Fruit fly (Drosophila melanogaster) whole organism, prepupa: ENCODE measurements around the gene CG33287.

ENCODE experiments used
- Blimp-1 ChIP-seq: fragments of 200-800 bp; sonication (Bioruptor generic); optimal IDR thresholded peaks from 3 replicates; lab custom pipeline; 2017; ENCODE audit warnings: missing biosample characterization, missing genetic modification characterization, mild to moderate bottlenecking, moderate library complexity, missing genetic modification reagents
- CG10631 ChIP-seq: fragments of 200-800 bp; sonication (Bioruptor generic); optimal IDR thresholded peaks from 2 replicates; lab custom pipeline; 2016; ENCODE audit warnings: missing biosample characterization, missing genetic modification characterization
- CG11294 ChIP-seq: fragments of 200-800 bp; sonication (Bioruptor generic); IDR thresholded peaks from 2 replicates; pipeline ENCODE4 v1.3.6; 2022; ENCODE audit warnings: missing biosample characterization, missing genetic modification characterization
- CG11902 ChIP-seq: fragments of 200-800 bp; sonication (Bioruptor generic); optimal IDR thresholded peaks from 3 replicates; lab custom pipeline; 2016; ENCODE audit warnings: missing biosample characterization, missing genetic modification characterization
- CG15336 ChIP-seq: fragments of 200-800 bp; sonication (Bioruptor generic); IDR thresholded peaks from 2 replicates; pipeline ENCODE4 v1.3.6; 2022; ENCODE audit warnings: missing biosample characterization, missing genetic modification characterization
- CG1621 ChIP-seq: fragments of 200-800 bp; sonication (Bioruptor generic); optimal IDR thresholded peaks from 3 replicates; lab custom pipeline; 2018; ENCODE audit warnings: missing biosample characterization, mild to moderate bottlenecking, missing genetic modification characterization
- CG16779 ChIP-seq: fragments of 200-800 bp; sonication (Bioruptor generic); optimal IDR thresholded peaks from 3 replicates; lab custom pipeline; 2017; ENCODE audit warnings: missing biosample characterization, mild to moderate bottlenecking, missing genetic modification characterization
- CG3032 ChIP-seq: fragments of 200-800 bp; optimal IDR thresholded peaks from 2 replicates; lab custom pipeline; 2019; ENCODE audit warnings: missing biosample characterization, mild to moderate bottlenecking, missing genetic modification characterization, moderate library complexity
- CG31627 ChIP-seq: fragments of 200-800 bp; sonication (Bioruptor generic); optimal IDR thresholded peaks from 3 replicates; lab custom pipeline; 2016; ENCODE audit warnings: missing biosample characterization, missing genetic modification characterization
- CG32006 ChIP-seq: fragments of 200-800 bp; sonication (Bioruptor generic); optimal IDR thresholded peaks from 3 replicates; lab custom pipeline; 2017; ENCODE audit warnings: missing biosample characterization, mild to moderate bottlenecking, missing genetic modification characterization
- CG4318 ChIP-seq: fragments of 200-800 bp; sonication (Bioruptor generic); optimal IDR thresholded peaks from 3 replicates; lab custom pipeline; 2017; ENCODE audit warnings: missing biosample characterization, mild to moderate bottlenecking, missing genetic modification characterization
- CG6163 ChIP-seq: fragments of 200-800 bp; sonication (Bioruptor generic); IDR thresholded peaks from 3 replicates; pipeline ENCODE4 v1.3.6; 2022; ENCODE audit warnings: missing biosample characterization, missing genetic modification characterization
- CG6276 ChIP-seq: fragments of 200-800 bp; sonication (Bioruptor generic); optimal IDR thresholded peaks from 2 replicates; lab custom pipeline; 2017; ENCODE audit warnings: missing biosample characterization, mild to moderate bottlenecking, missing genetic modification characterization
- CG6854 ChIP-seq: fragments of 200-800 bp; sonication (Bioruptor generic); optimal IDR thresholded peaks from 2 replicates; lab custom pipeline; 2017; ENCODE audit warnings: missing biosample characterization, mild to moderate bottlenecking, missing genetic modification characterization
- CG7368 ChIP-seq: fragments of 200-800 bp; sonication (Bioruptor generic); optimal IDR thresholded peaks from 3 replicates; lab custom pipeline; 2016; ENCODE audit warnings: missing biosample characterization, missing genetic modification characterization
- CG8119 ChIP-seq: fragments of 200-800 bp; sonication (Bioruptor generic); IDR thresholded peaks from 3 replicates; pipeline ENCODE4 v1.3.6; 2022; ENCODE audit warnings: missing biosample characterization, missing genetic modification characterization
- CG8319 ChIP-seq: fragments of 200-800 bp; sonication (Bioruptor generic); optimal IDR thresholded peaks from 3 replicates; lab custom pipeline; 2016; ENCODE audit warnings: missing biosample characterization, missing genetic modification characterization
- CG8632 ChIP-seq: fragments of 200-800 bp; sonication (Bioruptor generic); optimal IDR thresholded peaks from 3 replicates; lab custom pipeline; 2016; ENCODE audit warnings: missing biosample characterization, missing genetic modification characterization
- CG9139 ChIP-seq: fragments of 200-800 bp; sonication (Bioruptor generic); optimal IDR thresholded peaks from 3 replicates; lab custom pipeline; 2017; ENCODE audit warnings: missing biosample characterization, mild to moderate bottlenecking, missing genetic modification characterization
- Eip75B ChIP-seq: fragments of 200-800 bp; sonication (Bioruptor generic); optimal IDR thresholded peaks from 3 replicates; lab custom pipeline; 2016; ENCODE audit warnings: missing biosample characterization, missing genetic modification characterization
- Eip78C ChIP-seq: fragments of 200-800 bp; sonication (Bioruptor generic); peaks from one replicate; lab custom pipeline; 2016; ENCODE audit warnings: missing biosample characterization, missing genetic modification characterization
- Eip93F ChIP-seq: fragments of 200-800 bp; sonication (Bioruptor generic); optimal IDR thresholded peaks from 2 replicates; lab custom pipeline; 2016; ENCODE audit warnings: missing biosample characterization, mild to moderate bottlenecking, missing genetic modification characterization
- Ets21C ChIP-seq: fragments of 200-800 bp; sonication (Bioruptor generic); optimal IDR thresholded peaks from 3 replicates; lab custom pipeline; 2016; ENCODE audit warnings: missing biosample characterization, missing genetic modification characterization
- Ets96B ChIP-seq: fragments of 200-800 bp; optimal IDR thresholded peaks from 2 replicates; lab custom pipeline; 2019; ENCODE audit warnings: missing biosample characterization, mild to moderate bottlenecking, missing genetic modification characterization, moderate library complexity
- Hr38 ChIP-seq: sonication (Bioruptor generic); optimal IDR thresholded peaks from 2 replicates; lab custom pipeline; 2016; ENCODE audit warnings: missing biosample characterization, missing genetic modification characterization
- Hr39 ChIP-seq: fragments of 200-800 bp; sonication (Bioruptor generic); optimal IDR thresholded peaks from 2 replicates; lab custom pipeline; 2016; ENCODE audit warnings: missing biosample characterization, missing genetic modification characterization
- Hr4 ChIP-seq: fragments of 200-800 bp; sonication (Bioruptor generic); optimal IDR thresholded peaks from 3 replicates; lab custom pipeline; 2016; ENCODE audit warnings: missing biosample characterization, missing genetic modification characterization
- Lpt ChIP-seq: fragments of 200-800 bp; sonication (Bioruptor generic); optimal IDR thresholded peaks from 3 replicates; lab custom pipeline; 2016; ENCODE audit warnings: missing biosample characterization, missing genetic modification characterization
- Met ChIP-seq: fragments of 200-800 bp; sonication (Bioruptor generic); optimal IDR thresholded peaks from 3 replicates; lab custom pipeline; 2016; ENCODE audit warnings: missing biosample characterization, missing genetic modification characterization
- Smox ChIP-seq: fragments of 200-800 bp; sonication (Bioruptor generic); optimal IDR thresholded peaks from 3 replicates; lab custom pipeline; 2016; ENCODE audit warnings: missing biosample characterization, missing genetic modification characterization
- Sox15 ChIP-seq: fragments of 200-800 bp; sonication (Bioruptor generic); optimal IDR thresholded peaks from 3 replicates; lab custom pipeline; 2016; ENCODE audit warnings: missing biosample characterization, missing genetic modification characterization
- achi ChIP-seq: fragments of 200-800 bp; sonication (Bioruptor generic); optimal IDR thresholded peaks from 3 replicates; lab custom pipeline; 2016; ENCODE audit warnings: missing biosample characterization, missing genetic modification characterization
- acj6 ChIP-seq: fragments of 200-800 bp; sonication (Bioruptor generic); optimal IDR thresholded peaks from 3 replicates; lab custom pipeline; 2016; ENCODE audit warnings: missing biosample characterization, missing genetic modification characterization
- cyc ChIP-seq: fragments of 200-800 bp; sonication (Bioruptor generic); optimal IDR thresholded peaks from 3 replicates; lab custom pipeline; 2016; ENCODE audit warnings: missing biosample characterization, missing genetic modification characterization
- dac ChIP-seq: fragments of 200-800 bp; sonication (Bioruptor generic); optimal IDR thresholded peaks from 2 replicates; lab custom pipeline; 2017; ENCODE audit warnings: missing biosample characterization, mild to moderate bottlenecking, missing genetic modification characterization
- dsx ChIP-seq: fragments of 200-800 bp; optimal IDR thresholded peaks from 3 replicates; lab custom pipeline; 2019; ENCODE audit warnings: missing biosample characterization, mild to moderate bottlenecking, missing genetic modification characterization, moderate library complexity; ENCODE audit not compliant: poor library complexity, severe bottlenecking
- esn ChIP-seq: fragments of 200-800 bp; sonication (Bioruptor generic); optimal IDR thresholded peaks from 2 replicates; lab custom pipeline; 2016; ENCODE audit warnings: missing biosample characterization, mild to moderate bottlenecking, missing genetic modification characterization, moderate library complexity
- fd59A ChIP-seq: fragments of 200-800 bp; sonication (Bioruptor generic); optimal IDR thresholded peaks from 2 replicates; lab custom pipeline; 2017; ENCODE audit warnings: missing biosample characterization, mild to moderate bottlenecking, missing genetic modification characterization, missing genetic modification reagents
- fd85E ChIP-seq: fragments of 200-800 bp; sonication (Bioruptor generic); optimal IDR thresholded peaks from 3 replicates; lab custom pipeline; 2016; ENCODE audit warnings: missing biosample characterization, missing genetic modification characterization
- fkh ChIP-seq: fragments of 200-800 bp; sonication (Bioruptor generic); optimal IDR thresholded peaks from 3 replicates; lab custom pipeline; 2017; ENCODE audit warnings: missing biosample characterization, mild to moderate bottlenecking, missing genetic modification characterization, moderate library complexity
- lz ChIP-seq: fragments of 200-800 bp; sonication (Bioruptor generic); optimal IDR thresholded peaks from 3 replicates; lab custom pipeline; 2016; ENCODE audit warnings: missing biosample characterization, missing genetic modification characterization
- net ChIP-seq: fragments of 200-800 bp; sonication (Bioruptor generic); optimal IDR thresholded peaks from 3 replicates; lab custom pipeline; 2016; ENCODE audit warnings: missing biosample characterization, missing genetic modification characterization
- pdm3 ChIP-seq: fragments of 200-800 bp; sonication (Bioruptor generic); optimal IDR thresholded peaks from 3 replicates; lab custom pipeline; 2016; ENCODE audit warnings: missing biosample characterization, missing genetic modification characterization
- spab ChIP-seq: fragments of 200-800 bp; sonication (Bioruptor generic); optimal IDR thresholded peaks from 2 replicates; lab custom pipeline; 2017; ENCODE audit warnings: missing biosample characterization, mild to moderate bottlenecking, missing genetic modification characterization, missing genetic modification reagents
- ss ChIP-seq, 2 experiments: fragments of 200-800 bp; sonication (Bioruptor generic); optimal IDR thresholded peaks; 2 replicates in 1 of 2; 3 replicates in 1 of 2; lab custom pipeline; 2017 to 2018; ENCODE audit warnings: mild to moderate bottlenecking in 2 of 2, missing biosample characterization in 2 of 2, missing genetic modification characterization in 2 of 2, moderate library complexity in 1 of 2
- svp ChIP-seq: fragments of 200-800 bp; sonication (Bioruptor generic); peaks from one replicate; lab custom pipeline; 2016; ENCODE audit warnings: missing biosample characterization, missing genetic modification characterization
- topi ChIP-seq: fragments of 200-800 bp; sonication (Bioruptor generic); optimal IDR thresholded peaks from 3 replicates; lab custom pipeline; 2016; ENCODE audit warnings: missing biosample characterization, missing genetic modification characterization

The CG33287 gene

DNA sequence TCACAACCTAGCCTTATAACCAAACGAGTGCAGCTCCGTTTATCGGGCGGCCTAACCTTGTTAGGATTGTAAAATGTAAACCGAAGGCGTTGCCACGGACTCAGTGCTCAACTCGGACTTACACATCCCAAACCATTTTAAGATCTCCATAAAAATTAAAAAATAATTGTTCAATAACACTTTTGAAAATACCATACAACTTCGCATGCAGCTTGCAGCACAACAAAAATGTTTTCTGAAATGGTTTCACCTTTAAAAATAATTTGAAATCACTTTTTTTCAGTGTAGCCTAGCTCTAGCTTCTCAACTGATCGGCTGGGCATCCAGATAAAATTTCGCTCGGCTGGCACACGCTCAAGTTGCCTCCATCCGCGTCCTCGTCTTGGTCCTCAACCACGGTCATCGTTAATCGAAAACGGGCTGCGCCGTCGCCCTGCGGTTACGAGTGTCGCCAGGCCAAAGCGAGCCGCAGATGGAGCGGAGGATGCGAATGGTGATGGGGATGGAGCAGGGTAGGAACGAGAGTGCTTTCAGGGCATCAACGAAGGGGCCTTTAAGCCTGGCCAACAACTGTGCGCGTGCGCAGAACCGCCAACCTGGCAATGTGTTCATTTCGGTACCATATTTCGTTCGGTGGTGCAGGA lies 18.9 kb downstream of the CG33287 start (continued):
- peak; percentile 85 for TF ChIP-seq CG8119
- peak; percentile 60 for TF ChIP-seq dac (GFP tag; lab: Kevin White, UChicago)
- TF ChIP-seq fkh = no peak
- peak; percentile 86 for TF ChIP-seq CG3032 (tag; lab: Kevin White, UChicago)
- peak; percentile 64 for TF ChIP-seq Smox (GFP tag; lab: Kevin White, UChicago)
- peak; percentile 78 for TF ChIP-seq CG8632
- TF ChIP-seq Eip93F (GFP tag; lab: Kevin White, UChicago) = no peak
- peak; percentile 79 for TF ChIP-seq Hr4 (GFP tag; lab: Kevin White, UChicago)
- peak; percentile 77 for TF ChIP-seq CG32006 (GFP tag; lab: Kevin White, UChicago)
- peak; percentile 70 for TF ChIP-seq CG4318
- TF ChIP-seq cyc (GFP tag; lab: Kevin White, UChicago) = peak; percentile 68
- TF ChIP-seq Met = peak; percentile 76
- peak; percentile 47 for TF ChIP-seq Ets21C (GFP tag; lab: Kevin White, UChicago)
- TF ChIP-seq Eip78C (GFP tag; lab: Kevin White, UChicago) = peak; percentile 96
- TF ChIP-seq CG6163 = peak; percentile 93
- TF ChIP-seq CG1621 = peak; percentile 83
- TF ChIP-seq CG11294 (GFP tag; lab: Robert Waterston, UW) = peak; percentile 62

DNA sequence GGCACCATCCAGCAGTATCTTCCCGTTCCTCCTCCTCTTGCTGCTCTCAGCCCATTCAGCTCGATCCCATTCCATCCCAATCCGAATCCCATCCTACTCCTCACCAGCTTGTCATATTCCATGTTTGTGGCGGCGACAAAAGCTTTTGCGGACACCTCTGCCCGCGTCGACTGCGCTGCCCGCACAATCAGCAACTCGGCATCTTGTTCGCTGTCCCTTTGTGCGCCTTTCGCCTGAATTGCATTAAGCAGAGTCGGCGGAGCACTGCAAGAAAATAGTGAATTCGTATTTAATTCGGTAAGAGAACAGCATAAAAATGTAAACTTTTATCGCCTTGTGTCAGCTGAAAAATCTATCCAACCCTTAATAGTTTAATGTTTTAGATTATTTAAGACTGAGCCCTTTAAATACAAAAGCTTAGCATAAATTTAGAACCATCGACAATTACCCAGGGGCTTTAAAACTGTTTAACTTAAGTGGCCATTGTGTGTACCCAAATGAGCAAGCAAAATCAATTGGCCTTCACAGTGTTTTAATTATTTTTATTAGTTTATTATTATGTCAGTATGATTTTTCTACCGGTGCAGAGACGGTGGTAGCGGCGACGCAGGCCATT lies 19.8 kb downstream of the CG33287 start:
- TF ChIP-seq acj6 (GFP tag; lab: Kevin White, UChicago) (peak; percentile 94), topi (peak; percentile 93), svp (GFP tag; lab: Kevin White, UChicago) (peak; percentile 97), CG16779 (tag; lab: Kevin White, UChicago) (peak; percentile 88), CG15336 (GFP tag; lab: Robert Waterston, UW) (peak; percentile 83), CG10631 (GFP tag; lab: Kevin White, UChicago) (peak; percentile 94), CG8119 (peak; percentile 88), pdm3 (GFP tag; lab: Kevin White, UChicago) (peak; percentile 94), CG1621 (peak; percentile 84), Eip75B (GFP tag; lab: Kevin White, UChicago) (peak; percentile 91), CG4318 (peak; percentile 88), net (GFP tag; lab: Kevin White, UChicago) (peak; percentile 89), dsx (GFP tag; lab: Kevin White, UChicago) (peak; percentile 93), Blimp-1 (peak; percentile 74), Hr39 (peak; percentile 90), Ets96B (tag; lab: Kevin White, UChicago) (peak; percentile 96), CG8319 (GFP tag; lab: Kevin White, UChicago) (peak; percentile 90), lz (GFP tag; lab: Kevin White, UChicago) (peak; percentile 90), dac (GFP tag; lab: Kevin White, UChicago) (peak; percentile 88), achi (peak; percentile 93), Hr38 (GFP tag; lab: Kevin White, UChicago) (no peak), fd59A (GFP tag; lab: Kevin White, UChicago) (peak; percentile 98), CG6854 (GFP tag; lab: Kevin White, UChicago) (no peak), CG31627 (peak; percentile 90), spab (peak; percentile 98), fd85E (GFP tag; lab: Kevin White, UChicago) (peak; percentile 6), CG11902 (peak; percentile 89), esn (peak; percentile 94), CG7368 (GFP tag; lab: Kevin White, UChicago) (peak; percentile 78), Lpt (GFP tag; lab: Kevin White, UChicago) (peak; percentile 71), CG8632 (peak; percentile 91), fkh (no peak), Sox15 (GFP tag; lab: Kevin White, UChicago) (peak; percentile 95), Hr4 (GFP tag; lab: Kevin White, UChicago) (peak; percentile 88), CG6276 (GFP tag; lab: Kevin White, UChicago) (peak; percentile 83), cyc (GFP tag; lab: Kevin White, UChicago) (peak; percentile 87), CG9139 (GFP tag; lab: Kevin White, UChicago) (peak; percentile 87), ss (GFP tag; optimal IDR thresholded peaks at IDR 0.05; lab: Kevin White, UChicago) (peak; percentile 91 to 96), Eip93F (GFP tag; lab: Kevin White, UChicago) (peak; percentile 63), Ets21C (GFP tag; lab: Kevin White, UChicago) (peak; percentile 83)
